Fruit fly (Drosophila melanogaster) whole organism, pupa: ENCODE measurements around the gene ecd.

Experiments used
- CG10348 ChIP-seq: fragments of 200-800 bp; sonication (Bioruptor generic); IDR thresholded peaks from 2 replicates; pipeline ENCODE4 v1.3.6; 2022; ENCODE audit warnings: missing biosample characterization, missing genetic modification characterization
- CG12605 ChIP-seq: fragments of 200-800 bp; sonication (Bioruptor generic); IDR thresholded peaks from 2 replicates; pipeline ENCODE4 v1.3.6; 2022; ENCODE audit warnings: missing biosample characterization, missing genetic modification characterization
- CG13204 ChIP-seq: fragments of 200-800 bp; sonication (Bioruptor generic); optimal IDR thresholded peaks from 2 replicates; lab custom pipeline; 2018; ENCODE audit warnings: missing biosample characterization, mild to moderate bottlenecking, missing genetic modification characterization, moderate library complexity
- CG14655 ChIP-seq: fragments of 200-800 bp; sonication (Bioruptor generic); optimal IDR thresholded peaks from 3 replicates; lab custom pipeline; 2017; ENCODE audit warnings: mild to moderate bottlenecking, missing biosample characterization, missing genetic modification reagents, missing genetic modification characterization
- CG15710 ChIP-seq: fragments of 200-800 bp; sonication (Bioruptor generic); optimal IDR thresholded peaks from 2 replicates; lab custom pipeline; 2018; ENCODE audit warnings: missing biosample characterization, mild to moderate bottlenecking, missing genetic modification characterization, moderate library complexity
- CG17806 ChIP-seq: fragments of 200-800 bp; sonication (Bioruptor generic); optimal IDR thresholded peaks from 2 replicates; lab custom pipeline; 2018; ENCODE audit warnings: missing biosample characterization, mild to moderate bottlenecking, missing genetic modification characterization, moderate library complexity
- CG32121 ChIP-seq: fragments of 200-800 bp; sonication (Bioruptor generic); IDR thresholded peaks from 2 replicates; pipeline ENCODE4 v1.3.6; 2022; ENCODE audit warnings: missing biosample characterization, missing genetic modification characterization
- CG34367 ChIP-seq: fragments of 200-800 bp; sonication (Bioruptor generic); optimal IDR thresholded peaks from 2 replicates; lab custom pipeline; 2018; ENCODE audit warnings: missing biosample characterization, mild to moderate bottlenecking, missing genetic modification characterization
- CG4496 ChIP-seq: fragments of 200-800 bp; sonication (Bioruptor generic); IDR thresholded peaks from 3 replicates; pipeline ENCODE4 v1.3.6; 2022; ENCODE audit warnings: missing biosample characterization, missing genetic modification characterization
- CG8159 ChIP-seq: fragments of 200-800 bp; sonication (Bioruptor generic); optimal IDR thresholded peaks from 3 replicates; lab custom pipeline; 2018; ENCODE audit warnings: missing biosample characterization, mild to moderate bottlenecking, missing genetic modification characterization, moderate library complexity
- CG8301 ChIP-seq: fragments of 200-800 bp; sonication (Bioruptor generic); optimal IDR thresholded peaks from 2 replicates; lab custom pipeline; 2018; ENCODE audit warnings: missing biosample characterization, mild to moderate bottlenecking, missing genetic modification characterization
- CG9948 ChIP-seq: fragments of 200-800 bp; sonication (Bioruptor generic); optimal IDR thresholded peaks from 2 replicates; lab custom pipeline; 2018; ENCODE audit warnings: missing biosample characterization, mild to moderate bottlenecking, missing genetic modification characterization, moderate library complexity
- D1 ChIP-seq: fragments of 200-800 bp; sonication (Bioruptor generic); optimal IDR thresholded peaks from 2 replicates; lab custom pipeline; 2018; ENCODE audit warnings: missing biosample characterization, mild to moderate bottlenecking, missing genetic modification characterization, moderate library complexity
- EcR ChIP-seq: fragments of 200-800 bp; sonication (Bioruptor generic); optimal IDR thresholded peaks from 3 replicates; lab custom pipeline; 2019; ENCODE audit warnings: missing biosample characterization, missing genetic modification characterization, mild to moderate bottlenecking, moderate library complexity, missing genetic modification reagents
- Ets98B ChIP-seq: fragments of 200-800 bp; sonication (Bioruptor generic); IDR thresholded peaks from 2 replicates; pipeline ENCODE4 v1.3.6; 2022; ENCODE audit warnings: missing biosample characterization, missing genetic modification characterization
- Pif1A ChIP-seq: fragments of 200-800 bp; sonication (Bioruptor generic); optimal IDR thresholded peaks from 3 replicates; lab custom pipeline; 2016; ENCODE audit warnings: missing biosample characterization, missing genetic modification characterization
- Pif1B ChIP-seq: fragments of 200-800 bp; sonication (Bioruptor generic); optimal IDR thresholded peaks from 3 replicates; lab custom pipeline; 2016; ENCODE audit warnings: missing biosample characterization, missing genetic modification characterization
- Snoo ChIP-seq: fragments of 200-800 bp; sonication (Bioruptor generic); optimal IDR thresholded peaks from 3 replicates; lab custom pipeline; 2017; ENCODE audit warnings: missing biosample characterization, mild to moderate bottlenecking, missing genetic modification characterization, inconsistent platforms
- fd96Ca ChIP-seq: fragments of 200-800 bp; sonication (Bioruptor generic); IDR thresholded peaks from 3 replicates; pipeline ENCODE4 v1.3.6; 2022; ENCODE audit warnings: missing biosample characterization, missing genetic modification characterization
- gl ChIP-seq: fragments of 200-800 bp; sonication (Bioruptor generic); optimal IDR thresholded peaks from 2 replicates; lab custom pipeline; 2018; ENCODE audit warnings: missing biosample characterization, mild to moderate bottlenecking, missing genetic modification characterization
- rn ChIP-seq: fragments of 200-800 bp; sonication (Bioruptor generic); IDR thresholded peaks from 2 replicates; pipeline ENCODE4 v1.3.6; 2022; ENCODE audit warnings: missing biosample characterization, missing genetic modification characterization

ecd gene

DNA sequence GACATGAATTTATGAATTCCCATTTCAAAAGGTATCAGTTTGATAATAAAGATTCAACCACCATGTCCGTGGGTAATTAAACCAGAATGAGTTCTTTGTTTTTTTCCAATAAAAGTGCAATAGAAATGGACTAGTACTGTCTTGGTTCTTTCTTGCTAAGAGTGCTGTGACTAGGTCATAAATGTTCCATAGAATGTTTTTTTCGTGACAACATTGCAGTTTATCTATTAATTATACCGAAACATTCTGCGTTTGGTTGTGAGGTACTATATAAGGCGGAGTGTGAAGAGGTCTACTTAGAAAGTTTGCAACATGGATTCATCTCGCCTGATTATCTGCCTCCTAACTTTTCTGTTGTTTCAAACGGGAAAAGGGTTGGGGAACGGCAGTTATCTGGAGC, 1.9 kb upstream of the ecd start, which contains the start of gene obst-I:
Gene obst-I (plus strand): TSS at position 301 of the 400 bp plus-strand sequence.
- no peak for TF ChIP-seq rn
- TF ChIP-seq EcR (GFP tag; lab: Kevin White, UChicago) = no peak
- TF ChIP-seq CG9948 = no peak
- TF ChIP-seq D1 (tag; lab: Kevin White, UChicago) = no peak
- no peak for TF ChIP-seq CG34367 (tag; lab: Kevin White, UChicago)
- TF ChIP-seq CG10348 (GFP tag; lab: Robert Waterston, UW) = no peak
- TF ChIP-seq gl (tag; lab: Kevin White, UChicago) = no peak
- no peak for TF ChIP-seq CG14655 (GFP tag; lab: Kevin White, UChicago)
- TF ChIP-seq Pif1A (GFP tag; lab: Kevin White, UChicago) = no peak
- no peak for TF ChIP-seq CG32121 (GFP tag; lab: Robert Waterston, UW)
- TF ChIP-seq CG12605 (GFP tag; lab: Robert Waterston, UW) = no peak
- TF ChIP-seq CG13204 = no peak
- TF ChIP-seq Pif1B (GFP tag; lab: Kevin White, UChicago) = no peak
- TF ChIP-seq CG8301 (tag; lab: Kevin White, UChicago) = no peak
- no peak for TF ChIP-seq CG15710 (tag; lab: Kevin White, UChicago)

dm6 chr3L:2262515-2262944, 3.1 kb downstream of the ecd start, which contains the start of the genes oxt and CG13807:
Gene oxt (minus strand): TSS chr3L:2262664.
Gene CG13807 (plus strand): TSS chr3L:2262919.
- peak; percentile 16 for TF ChIP-seq EcR (GFP tag; lab: Kevin White, UChicago)
- TF ChIP-seq gl (tag; lab: Kevin White, UChicago) = peak; percentile 60
- TF ChIP-seq CG8159 = peak; percentile 81
- peak; percentile 28; the same call in 1 of the 2 replicates for TF ChIP-seq CG10348 (GFP tag; lab: Robert Waterston, UW)
- peak; percentile 87 for TF ChIP-seq CG32121 (GFP tag; lab: Robert Waterston, UW)
- TF ChIP-seq CG4496 = peak; percentile 94
- TF ChIP-seq CG9948 = peak; percentile 81
- TF ChIP-seq CG12605 (GFP tag; lab: Robert Waterston, UW) = peak; percentile 75
- TF ChIP-seq Pif1B (GFP tag; lab: Kevin White, UChicago) = peak; percentile 83
- peak; percentile 90 for TF ChIP-seq Ets98B (GFP tag; lab: Robert Waterston, UW)
- TF ChIP-seq CG14655 (GFP tag; lab: Kevin White, UChicago) = no peak
- TF ChIP-seq fd96Ca (GFP tag; lab: Robert Waterston, UW) = peak; percentile 92
- peak; percentile 79 for TF ChIP-seq CG17806 (tag; lab: Kevin White, UChicago)
- TF ChIP-seq D1 (tag; lab: Kevin White, UChicago) = no peak
- TF ChIP-seq Pif1A (GFP tag; lab: Kevin White, UChicago) = no peak
- peak; percentile 74 for TF ChIP-seq rn
- TF ChIP-seq Snoo = peak; percentile 79
- TF ChIP-seq CG15710 (tag; lab: Kevin White, UChicago) = peak; percentile 87
- TF ChIP-seq CG8301 (tag; lab: Kevin White, UChicago) = peak; percentile 80
- TF ChIP-seq CG13204 = no peak
- peak; percentile 76 for TF ChIP-seq CG34367 (tag; lab: Kevin White, UChicago)

dm6 chr3L:2261282-2261681, 4.4 kb downstream of the ecd start:
- TF ChIP-seq CG8301 (tag; lab: Kevin White, UChicago) (no peak), EcR (GFP tag; lab: Kevin White, UChicago) (no peak), Snoo (no peak), fd96Ca (GFP tag; lab: Robert Waterston, UW) (no peak)

dm6 chr3L:2257412-2257862, 8.2 kb downstream of the ecd start, which contains the start of the genes CG1275 and Elp5:
Gene CG1275 (minus strand): TSS chr3L:2257423.
Gene Elp5 (plus strand): TSS chr3L:2257456.
- peak; percentile 93 for TF ChIP-seq EcR (GFP tag; lab: Kevin White, UChicago)
- peak; percentile 97 for TF ChIP-seq Snoo
- peak; percentile 99 for TF ChIP-seq CG15710 (tag; lab: Kevin White, UChicago)
- peak; percentile 97 for TF ChIP-seq CG14655 (GFP tag; lab: Kevin White, UChicago)
- peak; percentile 100 for TF ChIP-seq fd96Ca (GFP tag; lab: Robert Waterston, UW)
- peak; percentile 98 for TF ChIP-seq gl (tag; lab: Kevin White, UChicago)
- TF ChIP-seq CG10348 (GFP tag; lab: Robert Waterston, UW) = peak; percentile 98
- peak; percentile 98 for TF ChIP-seq Pif1B (GFP tag; lab: Kevin White, UChicago)
- peak; percentile 95 for TF ChIP-seq CG13204
- peak; percentile 100 for TF ChIP-seq Ets98B (GFP tag; lab: Robert Waterston, UW)
- TF ChIP-seq Pif1A (GFP tag; lab: Kevin White, UChicago) = peak; percentile 99
- TF ChIP-seq D1 (tag; lab: Kevin White, UChicago) = no peak
- peak; percentile 97 for TF ChIP-seq CG17806 (tag; lab: Kevin White, UChicago)
- TF ChIP-seq rn = peak; percentile 99
- TF ChIP-seq CG8159 = peak; percentile 97
- TF ChIP-seq CG12605 (GFP tag; lab: Robert Waterston, UW) = peak; percentile 100
- TF ChIP-seq CG34367 (tag; lab: Kevin White, UChicago) = peak; percentile 99
- TF ChIP-seq CG9948 = peak; percentile 99
- peak; percentile 99 for TF ChIP-seq CG32121 (GFP tag; lab: Robert Waterston, UW)
- TF ChIP-seq CG8301 (tag; lab: Kevin White, UChicago) = peak; percentile 98
- peak; percentile 100 for TF ChIP-seq CG4496

DNA sequence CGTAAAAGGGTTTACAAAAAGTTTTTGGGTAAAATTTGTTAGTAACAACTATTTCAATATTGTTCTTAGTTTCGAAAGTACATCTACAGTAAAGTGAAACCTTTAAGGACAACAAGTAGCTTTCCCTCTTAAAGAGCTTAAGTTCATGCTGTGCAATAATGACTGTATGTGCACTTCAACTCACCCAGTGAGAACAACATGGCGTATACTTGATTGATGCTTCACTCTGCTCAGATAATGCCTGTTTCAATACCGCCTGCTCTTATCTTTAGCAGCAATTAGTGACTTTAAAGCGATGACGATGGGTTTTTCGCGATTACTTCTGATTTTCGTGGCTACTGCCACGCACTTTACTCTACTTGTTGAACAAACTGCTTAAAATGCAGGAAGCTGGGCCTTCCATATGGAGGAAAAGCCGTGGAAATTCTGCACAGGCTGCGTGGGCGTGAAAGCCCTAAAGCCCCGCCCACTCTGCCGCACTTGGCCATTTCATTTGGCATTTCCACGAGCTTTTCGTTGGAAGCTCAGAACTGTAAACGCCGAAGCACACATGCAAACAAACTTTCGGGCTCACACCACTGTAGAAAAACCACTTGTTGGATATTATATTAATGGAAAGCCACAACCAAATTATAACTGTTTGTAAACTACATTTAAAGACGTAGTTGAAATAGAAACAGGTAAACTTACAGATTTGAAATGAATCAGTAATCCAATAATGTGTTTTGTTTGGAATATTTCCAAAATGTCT, 9.1 kb downstream of the ecd start:
- TF ChIP-seq CG15710 (tag; lab: Kevin White, UChicago) = no peak
- TF ChIP-seq CG12605 (GFP tag; lab: Robert Waterston, UW) = peak; percentile 62; the same call in 1 of the 2 replicates
